Worm (Caenorhabditis elegans): ENCODE data around the gene B0348.2.

Gene B0348.2

ce11 chrV:48622-49021 is 3.5 kb downstream of the B0348.2 start, which contains the start of gene B0348.1:
TSS of gene B0348.1 (plus strand) at chrV:48922.
- no peak for TF ChIP-seq ztf-1 (GFP tag; conservative IDR thresholded peaks at IDR 0.05)
- no peak for TF ChIP-seq ZK546.5 (tag; optimal IDR thresholded peaks at IDR 0.05)
- TF ChIP-seq unc-55 (GFP tag; optimal IDR thresholded peaks at IDR 0.05) = no peak
- no peak for TF ChIP-seq nhr-23 (tag; optimal IDR thresholded peaks at IDR 0.05)

- TF ChIP-seq fos-1 (tag; optimal IDR thresholded peaks at IDR 0.05) (peak; percentile 2), sem-4 (tag; optimal IDR thresholded peaks at IDR 0.05) (no peak), C34F6.9 (tag; optimal IDR thresholded peaks at IDR 0.05) (peak; percentile 8), elt-3 (tag; optimal IDR thresholded peaks at IDR 0.05) (no peak), elt-1 (tag; optimal IDR thresholded peaks at IDR 0.05) (no peak), Y55F3AM.14 (GFP tag; optimal IDR thresholded peaks at IDR 0.05) (peak; percentile 47), gmeb-1 (tag; optimal IDR thresholded peaks at IDR 0.05) (peak; percentile 62), nhr-129 (tag; optimal IDR thresholded peaks at IDR 0.05) (peak; percentile 67), mdl-1 (tag; optimal IDR thresholded peaks at IDR 0.05) (no peak), crh-2 (tag; optimal IDR thresholded peaks at IDR 0.05) (peak; percentile 23), sma-9 (GFP tag; optimal IDR thresholded peaks at IDR 0.05) (peak; percentile 48), sma-9 (tag; optimal IDR thresholded peaks at IDR 0.05) (no peak), snpc-4 (tag; optimal IDR thresholded peaks at IDR 0.05) (no peak), nhr-25 (tag; optimal IDR thresholded peaks at IDR 0.05) (peak; percentile 19), unc-55 (GFP tag; optimal IDR thresholded peaks at IDR 0.05) (peak; percentile 60), nhr-21 (tag; optimal IDR thresholded peaks at IDR 0.05) (peak; percentile 1), F13H6.1 (tag; optimal IDR thresholded peaks at IDR 0.05) (peak; percentile 37)
Observed at ce11 chrV:53286-53685, 8.2 kb downstream of the B0348.2 start.

DNA sequence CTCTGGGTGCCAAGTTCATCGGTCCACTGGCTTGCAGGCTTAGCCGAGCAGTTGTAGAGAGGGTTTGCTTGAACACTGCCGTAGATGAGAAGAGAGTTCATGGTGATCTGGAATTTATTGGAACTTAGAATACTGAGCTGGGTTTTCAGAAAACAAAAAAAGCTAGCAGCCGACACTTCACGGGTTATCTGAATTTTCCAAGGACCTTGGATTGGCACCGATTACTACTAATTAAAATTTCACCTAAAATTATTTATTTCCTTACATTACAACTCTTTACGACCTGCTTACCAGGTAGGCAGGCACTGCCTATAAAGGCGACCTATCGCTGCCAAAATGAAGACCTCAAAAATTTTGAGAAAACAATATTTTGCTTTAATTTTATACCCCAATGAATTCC is 10.8 kb downstream of the B0348.2 start, which contains the start of gene srt-52:
Gene srt-52, minus strand, starts transcription at position 101 of the 400 bp plus-strand sequence.
- no peak for TF ChIP-seq nhr-129 (tag; optimal IDR thresholded peaks at IDR 0.05)
- no peak for TF ChIP-seq egl-27 (tag; optimal IDR thresholded peaks at IDR 0.05)
- no peak for TF ChIP-seq Y55F3AM.14 (GFP tag; optimal IDR thresholded peaks at IDR 0.05)
- no peak for TF ChIP-seq skn-1 (tag; optimal IDR thresholded peaks at IDR 0.05)
- no peak for TF ChIP-seq nhr-21 (tag; optimal IDR thresholded peaks at IDR 0.05)
- TF ChIP-seq sma-9 (GFP tag; optimal IDR thresholded peaks at IDR 0.05) = no peak
- no peak for TF ChIP-seq sma-9 (tag; optimal IDR thresholded peaks at IDR 0.05)

- TF ChIP-seq ztf-1 (GFP tag; conservative IDR thresholded peaks at IDR 0.05) (no peak), nhr-12 (tag; optimal IDR thresholded peaks at IDR 0.05) (no peak)
Observed at ce11 chrV:58971-59370, 13.9 kb downstream of the B0348.2 start, which contains the start of gene cyp-29A3. TSS of gene cyp-29A3 (plus strand) at chrV:59239.

DNA sequence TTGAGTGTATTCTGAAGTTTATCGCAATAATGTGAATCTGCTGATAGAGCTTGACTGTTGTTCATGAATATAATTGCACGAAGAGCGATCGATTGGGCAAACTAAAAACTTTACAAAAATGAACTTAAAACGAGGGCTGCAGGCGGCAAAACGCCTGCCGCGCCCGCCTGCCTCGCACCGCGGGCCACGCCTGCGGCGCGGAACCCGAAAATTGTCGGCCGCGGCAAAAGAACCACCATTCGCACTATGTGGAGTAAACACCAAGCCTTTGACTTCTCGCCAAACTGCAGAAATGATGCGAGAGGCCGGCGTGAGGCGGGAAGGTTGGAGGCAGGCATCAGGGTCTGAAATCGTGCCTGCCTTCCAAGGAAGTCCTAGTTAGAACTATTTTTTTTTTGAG is 18.8 kb downstream of the B0348.2 start:
- no peak for TF ChIP-seq ama-1 (optimal IDR thresholded peaks at IDR 0.05)
- no peak for TF ChIP-seq gmeb-1 (tag; optimal IDR thresholded peaks at IDR 0.05)
- TF ChIP-seq ztf-4 (tag; optimal IDR thresholded peaks at IDR 0.05) = no peak
- TF ChIP-seq nhr-21 (tag; optimal IDR thresholded peaks at IDR 0.05) = no peak
- no peak for TF ChIP-seq elt-3 (tag; optimal IDR thresholded peaks at IDR 0.05)
- TF ChIP-seq nhr-12 (tag; optimal IDR thresholded peaks at IDR 0.05) = no peak
- TF ChIP-seq egl-27 (tag; optimal IDR thresholded peaks at IDR 0.05) = no peak
- TF ChIP-seq alr-1 (tag; optimal IDR thresholded peaks at IDR 0.05) = no peak
- TF ChIP-seq nhr-23 (tag; optimal IDR thresholded peaks at IDR 0.05) = no peak
- no peak for TF ChIP-seq peb-1 (tag; optimal IDR thresholded peaks at IDR 0.05)
- no peak for TF ChIP-seq blmp-1 (tag; optimal IDR thresholded peaks at IDR 0.05; ENCODE audit: insufficient read depth)
- no peak for TF ChIP-seq aly-2 (tag; optimal IDR thresholded peaks at IDR 0.05)
- no peak for TF ChIP-seq unc-39 (tag; optimal IDR thresholded peaks at IDR 0.05)

ce11 chrV:66506-66905 is 21.4 kb downstream of the B0348.2 start:
- TF ChIP-seq ztf-1 (GFP tag; conservative IDR thresholded peaks at IDR 0.05) (no peak), nhr-237 (tag; optimal IDR thresholded peaks at IDR 0.05) (no peak), nhr-11 (tag; optimal IDR thresholded peaks at IDR 0.05) (no peak), ama-1 (optimal IDR thresholded peaks at IDR 0.05) (no peak), sem-4 (tag; optimal IDR thresholded peaks at IDR 0.05) (no peak), mbf-1 (tag; optimal IDR thresholded peaks at IDR 0.05) (no peak), R02D3.7 (tag; optimal IDR thresholded peaks at IDR 0.05) (no peak), crh-2 (tag; optimal IDR thresholded peaks at IDR 0.05) (no peak), Y55F3AM.14 (GFP tag; optimal IDR thresholded peaks at IDR 0.05) (no peak), mdl-1 (tag; optimal IDR thresholded peaks at IDR 0.05) (no peak)
